Worm (Caenorhabditis elegans) whole organism, L1 larva: ENCODE measurements around the gene gop-3.

Source experiments
- C04F5.9 ChIP-seq: sonication (generic microtip); optimal IDR thresholded peaks from 2 replicates; lab custom pipeline; 2016; ENCODE audit warnings: missing genetic modification characterization, missing compliant biosample characterization
- F16B12.6 ChIP-seq: fragments of 150-350 bp; optimal IDR thresholded peaks from 2 replicates; lab custom pipeline; 2014; ENCODE audit warnings: missing biosample characterization, missing genetic modification characterization
- aha-1 ChIP-seq: fragments of 150-350 bp; optimal IDR thresholded peaks from 2 replicates; lab custom pipeline; 2014; ENCODE audit warnings: missing biosample characterization, missing genetic modification characterization
- alr-1 ChIP-seq: fragments of 200-800 bp; sonication (Bioruptor generic); optimal IDR thresholded peaks from 2 replicates; lab custom pipeline; 2018; ENCODE audit warnings: borderline replicate concordance, mild to moderate bottlenecking, missing genetic modification characterization, missing compliant biosample characterization
- ceh-63 ChIP-seq: fragments of 200-800 bp; sonication (Bioruptor generic); optimal IDR thresholded peaks from 2 replicates; lab custom pipeline; 2018; ENCODE audit warnings: mild to moderate bottlenecking, missing genetic modification characterization, missing compliant biosample characterization
- ceh-88 ChIP-seq: fragments of 200-800 bp; sonication (Bioruptor generic); IDR thresholded peaks from 2 replicates; pipeline ENCODE4 v1.3.6; 2022; ENCODE audit warnings: missing genetic modification characterization, missing compliant biosample characterization
- ces-1 ChIP-seq: fragments of 150-350 bp; optimal IDR thresholded peaks from 2 replicates; lab custom pipeline; 2014; ENCODE audit warnings: missing biosample characterization, missing genetic modification reagents, missing genetic modification characterization
- dsc-1 ChIP-seq: sonication (generic microtip); optimal IDR thresholded peaks from 2 replicates; lab custom pipeline; 2016; ENCODE audit warnings: mild to moderate bottlenecking, missing genetic modification characterization, missing compliant biosample characterization
- efl-3 ChIP-seq: fragments of 200-800 bp; sonication (Bioruptor generic); optimal IDR thresholded peaks from 2 replicates; lab custom pipeline; 2018; ENCODE audit warnings: mild to moderate bottlenecking, missing genetic modification characterization, missing compliant biosample characterization
- egl-27 ChIP-seq, 2 experiments: fragments of 150-350 bp in 1 of 2; sonication (generic microtip); optimal IDR thresholded peaks; 3 replicates each; lab custom pipeline; 2017 to 2018; ENCODE audit warnings: missing biosample characterization in 2 of 2, missing genetic modification characterization in 2 of 2, missing genetic modification reagents in 2 of 2
- elt-3 ChIP-seq, 6 experiments: fragments of 150-350 bp in 1 of 6; sonication (generic microtip); optimal IDR thresholded peaks; 2 replicates each; lab custom pipeline; 2017 to 2018; ENCODE audit warnings: missing biosample characterization in 6 of 6, missing genetic modification characterization in 6 of 6, inconsistent platforms in 1 of 6
- ets-5 ChIP-seq: fragments of 200-800 bp; sonication (Bioruptor generic); IDR thresholded peaks from 2 replicates; pipeline ENCODE4 v1.3.6; 2022; ENCODE audit warnings: missing genetic modification characterization, missing compliant biosample characterization
- fkh-10 ChIP-seq: sonication (generic microtip); optimal IDR thresholded peaks from 2 replicates; lab custom pipeline; 2017; ENCODE audit warnings: missing biosample characterization, missing genetic modification reagents, missing genetic modification characterization
- fkh-4 ChIP-seq: sonication (generic microtip); optimal IDR thresholded peaks from 2 replicates; lab custom pipeline; 2016; ENCODE audit warnings: missing compliant biosample characterization, missing genetic modification characterization, borderline replicate concordance
- fkh-8 ChIP-seq: sonication (generic microtip); optimal IDR thresholded peaks from 2 replicates; lab custom pipeline; 2016; ENCODE audit warnings: mild to moderate bottlenecking, missing genetic modification characterization, missing compliant biosample characterization
- fos-1 ChIP-seq: fragments of 150-350 bp; optimal IDR thresholded peaks from 2 replicates; lab custom pipeline; 2014; ENCODE audit warnings: missing biosample characterization, missing genetic modification characterization
- grh-1 ChIP-seq: fragments of 200-800 bp; sonication (Bioruptor generic); IDR thresholded peaks from 2 replicates; pipeline ENCODE4 v1.3.6; 2022; ENCODE audit warnings: missing genetic modification reagents, missing genetic modification characterization, missing compliant biosample characterization
- hpl-2 ChIP-seq: fragments of 150-350 bp; optimal IDR thresholded peaks from 2 replicates; lab custom pipeline; 2014; ENCODE audit warnings: missing biosample characterization, missing genetic modification reagents, missing genetic modification characterization
- lin-14 ChIP-seq: fragments of 200-800 bp; sonication (Bioruptor generic); optimal IDR thresholded peaks from 2 replicates; lab custom pipeline; 2018; ENCODE audit warnings: mild to moderate bottlenecking, missing genetic modification characterization, moderate library complexity, missing compliant biosample characterization
- lin-15B ChIP-seq: fragments of 150-350 bp; sonication (generic microtip); optimal IDR thresholded peaks from 3 replicates; lab custom pipeline; 2014; ENCODE audit warnings: missing biosample characterization, missing genetic modification characterization
- lin-39 ChIP-seq: fragments of 150-350 bp; optimal IDR thresholded peaks from 2 replicates; lab custom pipeline; 2014; ENCODE audit warnings: missing biosample characterization, missing genetic modification reagents, missing genetic modification characterization
- lir-3 ChIP-seq: sonication (generic microtip); optimal IDR thresholded peaks from 2 replicates; lab custom pipeline; 2016; ENCODE audit warnings: mild to moderate bottlenecking, missing genetic modification characterization, moderate library complexity, missing compliant biosample characterization; ENCODE audit not compliant: poor library complexity
- mab-9 ChIP-seq: fragments of 200-800 bp; sonication (Bioruptor generic); IDR thresholded peaks from 2 replicates; pipeline ENCODE4 v1.3.6; 2022; ENCODE audit warnings: missing genetic modification reagents, missing genetic modification characterization, missing compliant biosample characterization
- mef-2 ChIP-seq: fragments of 150-350 bp; optimal IDR thresholded peaks from 2 replicates; lab custom pipeline; 2014; ENCODE audit warnings: missing biosample characterization, missing genetic modification characterization
- mep-1 ChIP-seq: fragments of 150-350 bp; optimal IDR thresholded peaks from 2 replicates; lab custom pipeline; 2014; ENCODE audit warnings: missing biosample characterization, missing genetic modification characterization
- nhr-11 ChIP-seq: fragments of 150-350 bp; optimal IDR thresholded peaks from 2 replicates; lab custom pipeline; 2014; ENCODE audit warnings: missing biosample characterization, missing genetic modification characterization
- nhr-12 ChIP-seq: sonication (generic microtip); optimal IDR thresholded peaks from 2 replicates; lab custom pipeline; 2017; ENCODE audit warnings: missing biosample characterization, missing genetic modification characterization
- nhr-19 ChIP-seq: fragments of 200-800 bp; sonication (Bioruptor generic); conservative IDR thresholded peaks from 2 replicates; pipeline ENCODE4 v1.3.6; 2022; ENCODE audit warnings: missing genetic modification characterization, missing compliant biosample characterization
- nhr-20 ChIP-seq: sonication (generic microtip); optimal IDR thresholded peaks from 2 replicates; lab custom pipeline; 2016; ENCODE audit warnings: mild to moderate bottlenecking, missing genetic modification characterization, missing compliant biosample characterization
- nhr-237 ChIP-seq: fragments of 150-350 bp; optimal IDR thresholded peaks from 2 replicates; lab custom pipeline; 2014; ENCODE audit warnings: missing biosample characterization, missing genetic modification characterization
- nhr-28 ChIP-seq: fragments of 150-350 bp; optimal IDR thresholded peaks from 2 replicates; lab custom pipeline; 2014; ENCODE audit warnings: missing biosample characterization, missing genetic modification characterization
- nhr-71 ChIP-seq: sonication (generic microtip); optimal IDR thresholded peaks from 2 replicates; lab custom pipeline; 2016; ENCODE audit warnings: mild to moderate bottlenecking, missing genetic modification characterization, moderate library complexity, missing compliant biosample characterization
- nhr-77 ChIP-seq: fragments of 150-350 bp; optimal IDR thresholded peaks from 2 replicates; lab custom pipeline; 2014; ENCODE audit warnings: missing biosample characterization, missing genetic modification characterization
- nhr-84 ChIP-seq: sonication (generic microtip); optimal IDR thresholded peaks from 2 replicates; lab custom pipeline; 2017; ENCODE audit warnings: missing biosample characterization, missing genetic modification characterization
- nhr-85 ChIP-seq: sonication (generic microtip); peaks from one replicate; lab custom pipeline; 2016; ENCODE audit warnings: missing genetic modification characterization, inconsistent platforms, missing compliant biosample characterization
- pag-3 ChIP-seq: sonication (generic microtip); optimal IDR thresholded peaks from 2 replicates; lab custom pipeline; 2017; ENCODE audit warnings: missing genetic modification characterization, mild to moderate bottlenecking, missing compliant biosample characterization, antibody characterized with exemption, borderline replicate concordance; ENCODE audit not compliant: insufficient read depth
- pax-3 ChIP-seq: fragments of 200-800 bp; sonication (Bioruptor generic); optimal IDR thresholded peaks from 2 replicates; lab custom pipeline; 2018; ENCODE audit warnings: mild to moderate bottlenecking, missing genetic modification characterization, moderate library complexity, missing compliant biosample characterization
- rnt-1 ChIP-seq: sonication (generic microtip); optimal IDR thresholded peaks from 2 replicates; lab custom pipeline; 2016; ENCODE audit warnings: mild to moderate bottlenecking, missing genetic modification characterization, moderate library complexity, missing compliant biosample characterization
- skn-1 ChIP-seq: fragments of 150-350 bp; optimal IDR thresholded peaks from 2 replicates; lab custom pipeline; 2014; ENCODE audit warnings: missing biosample characterization, missing genetic modification characterization
- snpc-4 ChIP-seq: fragments of 150-350 bp; optimal IDR thresholded peaks from 2 replicates; lab custom pipeline; 2014; ENCODE audit warnings: missing biosample characterization, missing genetic modification characterization
- snu-23 ChIP-seq: sonication (generic microtip); optimal IDR thresholded peaks from 2 replicates; lab custom pipeline; 2016; ENCODE audit warnings: missing genetic modification characterization, missing compliant biosample characterization
- sox-4 ChIP-seq: sonication (generic microtip); optimal IDR thresholded peaks from 2 replicates; lab custom pipeline; 2016; ENCODE audit warnings: missing genetic modification characterization, missing compliant biosample characterization
- tlp-1 ChIP-seq: fragments of 150-350 bp; optimal IDR thresholded peaks from 2 replicates; lab custom pipeline; 2014; ENCODE audit warnings: missing biosample characterization, missing genetic modification characterization
- unc-130 ChIP-seq: fragments of 150-350 bp; optimal IDR thresholded peaks from 2 replicates; lab custom pipeline; 2017; ENCODE audit warnings: missing biosample characterization, missing genetic modification characterization, inconsistent platforms
- unc-62 ChIP-seq: fragments of 150-350 bp; optimal IDR thresholded peaks from 2 replicates; lab custom pipeline; 2014; ENCODE audit warnings: missing biosample characterization, missing genetic modification reagents, missing genetic modification characterization
- unc-86 ChIP-seq: sonication (generic microtip); optimal IDR thresholded peaks from 2 replicates; lab custom pipeline; 2016; ENCODE audit warnings: missing genetic modification characterization, missing compliant biosample characterization
- unc-98 ChIP-seq: fragments of 200-800 bp; sonication (Bioruptor generic); IDR thresholded peaks from 2 replicates; pipeline ENCODE4 v1.3.6; 2022; ENCODE audit warnings: missing genetic modification characterization, missing compliant biosample characterization
- zag-1 ChIP-seq: fragments of 150-350 bp; optimal IDR thresholded peaks from 2 replicates; lab custom pipeline; 2014; ENCODE audit warnings: missing biosample characterization, missing genetic modification characterization
- zip-4 ChIP-seq: fragments of 200-800 bp; sonication (Bioruptor generic); optimal IDR thresholded peaks from 2 replicates; lab custom pipeline; 2018; ENCODE audit warnings: mild to moderate bottlenecking, missing genetic modification characterization, moderate library complexity, missing compliant biosample characterization
- ztf-11 ChIP-seq, 2 experiments: sonication (generic microtip); optimal IDR thresholded peaks; 2 replicates each; lab custom pipeline; 2016 to 2017; ENCODE audit warnings: missing genetic modification characterization in 2 of 2, missing biosample characterization in 1 of 2, missing compliant biosample characterization in 1 of 2
- ztf-4 ChIP-seq: fragments of 150-350 bp; optimal IDR thresholded peaks from 2 replicates; lab custom pipeline; 2014; ENCODE audit warnings: missing biosample characterization, missing genetic modification characterization

Gene gop-3

ce11 chrIII:5294281-5294680 lies 33.8 kb downstream of the gop-3 start:
- TF ChIP-seq zip-4 = no peak
- no peak for TF ChIP-seq ceh-88
- no peak for TF ChIP-seq nhr-71 (tag; lab: Kevin White, UChicago)
- TF ChIP-seq fkh-10 (GFP tag; lab: Kevin White, UChicago) = no peak
- no peak for TF ChIP-seq grh-1 (GFP tag; lab: Robert Waterston, UW)
- TF ChIP-seq elt-3 (tag; optimal IDR thresholded peaks at IDR 0.05; lab: Kevin White, UChicago) = no peak
- no peak for TF ChIP-seq lin-39 (tag; lab: Kevin White, UChicago)
- TF ChIP-seq hpl-2 (GFP tag; lab: Kevin White, UChicago) = no peak
- no peak for TF ChIP-seq ces-1 (GFP tag; lab: Kevin White, UChicago)
- TF ChIP-seq pag-3 = no peak
- no peak for TF ChIP-seq ceh-63
- no peak for TF ChIP-seq rnt-1 (tag; lab: Kevin White, UChicago)
- TF ChIP-seq ets-5 (GFP tag; lab: Robert Waterston, UW) = no peak
- TF ChIP-seq aha-1 (tag; lab: Kevin White, UChicago) = no peak

- TF ChIP-seq tlp-1 = no peak
- no peak for TF ChIP-seq mab-9
- no peak for TF ChIP-seq nhr-11 (tag; lab: Kevin White, UChicago)
- TF ChIP-seq nhr-28 (tag; lab: Kevin White, UChicago) = no peak
- TF ChIP-seq egl-27 (tag; optimal IDR thresholded peaks at IDR 0.05; lab: Kevin White, UChicago) = no peak
- TF ChIP-seq unc-62 (GFP tag; lab: Kevin White, UChicago) = no peak
- TF ChIP-seq elt-3 (tag; optimal IDR thresholded peaks at IDR 0.05; lab: Kevin White, UChicago) = peak in 1 of 6 experiments; percentile 8
- TF ChIP-seq unc-98 = 0 out of 2 replicates have a peak, but pooled peaks have one; percentile 27
- TF ChIP-seq zag-1 (tag; lab: Kevin White, UChicago) = no peak
- peak; percentile 81 for TF ChIP-seq rnt-1 (tag; lab: Kevin White, UChicago)
- peak; percentile 83 for TF ChIP-seq snu-23
- TF ChIP-seq lir-3 = no peak
- no peak for TF ChIP-seq fos-1 (tag; lab: Kevin White, UChicago)
- TF ChIP-seq nhr-20 (tag; lab: Kevin White, UChicago) = no peak
- TF ChIP-seq unc-86 (tag; lab: Kevin White, UChicago) = peak; percentile 16
- no peak for TF ChIP-seq nhr-84
- no peak for TF ChIP-seq nhr-85
- TF ChIP-seq C04F5.9 (tag; lab: Kevin White, UChicago) = no peak
- no peak for TF ChIP-seq nhr-237
- TF ChIP-seq nhr-71 (tag; lab: Kevin White, UChicago) = peak; percentile 83
- no peak for TF ChIP-seq pax-3 (tag; lab: Kevin White, UChicago)
- peak; percentile 64 for TF ChIP-seq mep-1 (tag; lab: Kevin White, UChicago)
- no peak for TF ChIP-seq sox-4 (tag; lab: Kevin White, UChicago)
- TF ChIP-seq alr-1 (tag; lab: Kevin White, UChicago) = no peak
- TF ChIP-seq nhr-19 = peak; percentile 81
- TF ChIP-seq grh-1 (GFP tag; lab: Robert Waterston, UW) = no peak
- TF ChIP-seq lin-14 (GFP tag; lab: Kevin White, UChicago) = peak; percentile 81
- TF ChIP-seq unc-130 (tag; lab: Kevin White, UChicago) = no peak
- TF ChIP-seq lin-15B (tag; lab: Kevin White, UChicago) = no peak
- TF ChIP-seq zip-4 = peak; percentile 34
- TF ChIP-seq nhr-12 (tag; lab: Kevin White, UChicago) = no peak
- no peak for TF ChIP-seq pag-3
- peak; percentile 28 for TF ChIP-seq fkh-8
- peak; percentile 59 for TF ChIP-seq skn-1 (tag; lab: Kevin White, UChicago)
- TF ChIP-seq hpl-2 (GFP tag; lab: Kevin White, UChicago) = no peak
- TF ChIP-seq fkh-4 = no peak
- TF ChIP-seq ztf-4 (tag; lab: Kevin White, UChicago) = peak; percentile 52
- peak; percentile 76 for TF ChIP-seq dsc-1 (tag; lab: Kevin White, UChicago)
- no peak for TF ChIP-seq snpc-4 (tag; lab: Kevin White, UChicago)
- TF ChIP-seq ztf-11 (tag; optimal IDR thresholded peaks at IDR 0.05; lab: Kevin White, UChicago) = peak in 1 of 2 experiments; percentile 51
- no peak for TF ChIP-seq mef-2 (tag; lab: Kevin White, UChicago)
- peak; percentile 32 for TF ChIP-seq nhr-77 (tag; lab: Kevin White, UChicago)
- TF ChIP-seq efl-3 (GFP tag; lab: Kevin White, UChicago) = no peak
- TF ChIP-seq F16B12.6 = no peak
Measured at ce11 chrIII:5294867-5295266, 34.4 kb downstream of the gop-3 start.
